Fruit fly (Drosophila melanogaster) whole organism, embryonic: ENCODE measurements around the gene CG17349.

Experiments
- Bdp1 ChIP-seq: fragments of 200-800 bp; sonication (Bioruptor generic); optimal IDR thresholded peaks from 3 replicates; lab custom pipeline; 2016; ENCODE audit warnings: missing biosample characterization, missing genetic modification characterization
- Blimp-1 ChIP-seq: fragments of 200-800 bp; sonication (Bioruptor generic); optimal IDR thresholded peaks from 3 replicates; lab custom pipeline; 2018; ENCODE audit warnings: missing biosample characterization, missing genetic modification characterization, mild to moderate bottlenecking, moderate library complexity, missing genetic modification reagents
- CG12942 ChIP-seq: fragments of 200-800 bp; sonication (Bioruptor generic); optimal IDR thresholded peaks from 3 replicates; lab custom pipeline; 2016; ENCODE audit warnings: missing biosample characterization, missing genetic modification characterization
- CG15479 ChIP-seq: fragments of 200-800 bp; sonication (Bioruptor generic); optimal IDR thresholded peaks from 3 replicates; lab custom pipeline; 2019; ENCODE audit warnings: missing biosample characterization, mild to moderate bottlenecking, missing genetic modification characterization, moderate library complexity
- CG17568 ChIP-seq: fragments of 200-800 bp; sonication (Bioruptor generic); optimal IDR thresholded peaks from 2 replicates; lab custom pipeline; 2018; ENCODE audit warnings: missing biosample characterization, mild to moderate bottlenecking, missing genetic modification characterization, moderate library complexity
- CG2129 ChIP-seq: fragments of 200-800 bp; sonication (Bioruptor generic); IDR thresholded peaks from 2 replicates; pipeline ENCODE4 v1.3.6; 2022; ENCODE audit warnings: missing biosample characterization, missing genetic modification characterization; ENCODE audit not compliant: partially characterized antibody
- CG2199 ChIP-seq: fragments of 200-800 bp; sonication (Bioruptor generic); IDR thresholded peaks from 3 replicates; pipeline ENCODE4 v1.3.6; 2022; ENCODE audit warnings: missing biosample characterization, missing genetic modification characterization
- CG5245 ChIP-seq: fragments of 200-800 bp; sonication (Bioruptor generic); optimal IDR thresholded peaks from 3 replicates; lab custom pipeline; 2016; ENCODE audit warnings: missing biosample characterization, missing genetic modification characterization
- CG5953 ChIP-seq: fragments of 200-800 bp; sonication (Bioruptor generic); IDR thresholded peaks from 2 replicates; pipeline ENCODE4 v1.3.6; 2022; ENCODE audit warnings: missing biosample characterization, missing genetic modification characterization
- CG6791 ChIP-seq: fragments of 200-800 bp; sonication (Bioruptor generic); IDR thresholded peaks from 3 replicates; pipeline ENCODE4 v1.3.6; 2022; ENCODE audit warnings: missing biosample characterization, missing genetic modification characterization; ENCODE audit not compliant: partially characterized antibody
- CG7271 ChIP-seq: fragments of 200-800 bp; sonication (Bioruptor generic); optimal IDR thresholded peaks from 2 replicates; lab custom pipeline; 2018; ENCODE audit warnings: missing biosample characterization, mild to moderate bottlenecking, missing genetic modification characterization, moderate library complexity
- CG7928 ChIP-seq: fragments of 200-800 bp; sonication (Bioruptor generic); optimal IDR thresholded peaks from 2 replicates; lab custom pipeline; 2017; ENCODE audit warnings: missing biosample characterization, mild to moderate bottlenecking, missing genetic modification characterization
- CG8944 ChIP-seq: fragments of 200-800 bp; sonication (Bioruptor generic); optimal IDR thresholded peaks from 3 replicates; lab custom pipeline; 2016; ENCODE audit warnings: missing biosample characterization, missing genetic modification characterization
- CoRest ChIP-seq: fragments of 200-800 bp; sonication (Bioruptor generic); optimal IDR thresholded peaks from 3 replicates; lab custom pipeline; 2018; ENCODE audit warnings: missing biosample characterization, mild to moderate bottlenecking, missing genetic modification characterization, moderate library complexity
- D ChIP-seq, 2 experiments: fragments of 200-800 bp in 1 of 2; fragments of >200 bp in 1 of 2; sonication (Bioruptor generic) in 1 of 2; optimal IDR thresholded peaks; 2 replicates in 1 of 2; 3 replicates in 1 of 2; lab custom pipeline; 2017; ENCODE audit warnings: mild to moderate bottlenecking in 1 of 2, missing biosample characterization in 1 of 2, missing genetic modification characterization in 1 of 2, missing genetic modification reagents in 1 of 2
- Ets65A ChIP-seq: fragments of 200-800 bp; sonication (Bioruptor generic); peaks from one replicate; lab custom pipeline; 2016; ENCODE audit warnings: missing biosample characterization, missing genetic modification characterization
- HHEX ChIP-seq: fragments of 200-800 bp; sonication (Bioruptor generic); optimal IDR thresholded peaks from 3 replicates; lab custom pipeline; 2017; ENCODE audit warnings: missing biosample characterization, mild to moderate bottlenecking, missing genetic modification characterization, missing genetic modification reagents
- Kr ChIP-seq: fragments of 200-800 bp; sonication (Bioruptor generic); optimal IDR thresholded peaks from 2 replicates; lab custom pipeline; 2017; ENCODE audit warnings: missing biosample characterization, mild to moderate bottlenecking, missing genetic modification characterization
- Stat92E ChIP-seq, 3 experiments: fragments of >200 bp in 2 of 3; fragments of 200-800 bp in 1 of 3; sonication (Bioruptor generic) in 1 of 3; optimal IDR thresholded peaks; 2 replicates each; lab custom pipeline; 2017 to 2019; ENCODE audit warnings: missing biosample characterization in 3 of 3, missing genetic modification characterization in 3 of 3, mild to moderate bottlenecking in 1 of 3, moderate library complexity in 1 of 3
- Tbp ChIP-seq: fragments of >200 bp; optimal IDR thresholded peaks from 2 replicates; lab custom pipeline; 2018; ENCODE audit warnings: missing biosample characterization, missing genetic modification characterization
- abd-A ChIP-seq: fragments of 200-800 bp; sonication (Bioruptor generic); optimal IDR thresholded peaks from 3 replicates; lab custom pipeline; 2019; ENCODE audit warnings: missing biosample characterization, mild to moderate bottlenecking, missing genetic modification characterization, moderate library complexity
- cad ChIP-seq: fragments of >200 bp; optimal IDR thresholded peaks from 2 replicates; lab custom pipeline; 2017; ENCODE audit warnings: missing biosample characterization, missing genetic modification characterization
- chinmo ChIP-seq: fragments of 200-800 bp; sonication (Bioruptor generic); IDR thresholded peaks from 4 replicates; pipeline ENCODE4 v1.3.6; 2022; ENCODE audit warnings: missing biosample characterization, missing genetic modification characterization; ENCODE audit not compliant: partially characterized antibody
- emc ChIP-seq: fragments of 200-800 bp; sonication (Bioruptor generic); optimal IDR thresholded peaks from 2 replicates; lab custom pipeline; 2016; ENCODE audit warnings: missing biosample characterization, missing genetic modification characterization
- fd102C ChIP-seq: fragments of 200-800 bp; sonication (Bioruptor generic); optimal IDR thresholded peaks from 2 replicates; lab custom pipeline; 2018; ENCODE audit warnings: missing biosample characterization, mild to moderate bottlenecking, missing genetic modification characterization, moderate library complexity
- fru ChIP-seq: fragments of >200 bp; optimal IDR thresholded peaks from 2 replicates; lab custom pipeline; 2017
- grn ChIP-seq: fragments of 200-800 bp; sonication (Bioruptor generic); optimal IDR thresholded peaks from 3 replicates; lab custom pipeline; 2017; ENCODE audit warnings: missing biosample characterization, missing genetic modification characterization
- kni ChIP-seq: fragments of 200-800 bp; sonication (Bioruptor generic); optimal IDR thresholded peaks from 3 replicates; lab custom pipeline; 2017; ENCODE audit warnings: mild to moderate bottlenecking, missing biosample characterization, missing genetic modification reagents, missing genetic modification characterization
- sens ChIP-seq: fragments of 200-800 bp; sonication (Bioruptor generic); peaks from one replicate; lab custom pipeline; 2016; ENCODE audit warnings: missing biosample characterization, missing genetic modification characterization
- tgo ChIP-seq: fragments of 200-800 bp; sonication (Bioruptor generic); IDR thresholded peaks from 3 replicates; pipeline ENCODE4 v1.3.6; 2022; ENCODE audit warnings: missing biosample characterization, missing genetic modification characterization
- tll ChIP-seq, 2 experiments: fragments of 200-800 bp in 1 of 2; fragments of >200 bp in 1 of 2; sonication (Bioruptor generic) in 1 of 2; optimal IDR thresholded peaks; 2 replicates each; lab custom pipeline; 2017 to 2019; ENCODE audit warnings: missing biosample characterization in 2 of 2, missing genetic modification characterization in 2 of 2, mild to moderate bottlenecking in 1 of 2, moderate library complexity in 1 of 2
- twi ChIP-seq: fragments of 200-800 bp; optimal IDR thresholded peaks from 2 replicates; lab custom pipeline; 2019; ENCODE audit warnings: missing biosample characterization, mild to moderate bottlenecking, missing genetic modification characterization, moderate library complexity
- wek ChIP-seq: fragments of 200-800 bp; sonication (Bioruptor generic); optimal IDR thresholded peaks from 3 replicates; lab custom pipeline; 2018; ENCODE audit warnings: missing biosample characterization, mild to moderate bottlenecking, missing genetic modification characterization, moderate library complexity
- z ChIP-seq: fragments of 200-800 bp; sonication (Bioruptor generic); IDR thresholded peaks from 3 replicates; pipeline ENCODE4 v1.3.6; 2022; ENCODE audit warnings: missing biosample characterization, missing genetic modification characterization
- zen ChIP-seq: fragments of 200-800 bp; sonication (Bioruptor generic); optimal IDR thresholded peaks from 3 replicates; lab custom pipeline; 2018; ENCODE audit warnings: missing biosample characterization, mild to moderate bottlenecking, missing genetic modification characterization, moderate library complexity

The CG17349 gene

dm6 chr2L:19337971-19338732 lies 32.1 kb upstream of the CG17349 start (continued):
- TF ChIP-seq CG7271 (tag; lab: Kevin White, UChicago), result peak; percentile 43
- TF ChIP-seq abd-A (tag; lab: Kevin White, UChicago), result peak; percentile 6
- no peak for TF ChIP-seq CoRest
- TF ChIP-seq tgo, result no peak
- TF ChIP-seq D (optimal IDR thresholded peaks at IDR 0.05; lab: Kevin White, UChicago), result peak; percentile 78
- TF ChIP-seq D (GFP tag; optimal IDR thresholded peaks at IDR 0.05; lab: Kevin White, UChicago), result no peak

- TF ChIP-seq grn (GFP tag; lab: Kevin White, UChicago), result peak; percentile 46
- peak; percentile 70 for TF ChIP-seq cad (GFP tag; lab: Kevin White, UChicago)
- TF ChIP-seq D (optimal IDR thresholded peaks at IDR 0.05; lab: Kevin White, UChicago), result peak; percentile 94
- no peak for TF ChIP-seq D (GFP tag; optimal IDR thresholded peaks at IDR 0.05; lab: Kevin White, UChicago)
- TF ChIP-seq Kr (GFP tag; lab: Kevin White, UChicago), result peak; percentile 54
- TF ChIP-seq wek (GFP tag; lab: Kevin White, UChicago), result no peak
- TF ChIP-seq zen, result peak; percentile 59
- TF ChIP-seq CG2129 (GFP tag; lab: Robert Waterston, UW), result no peak
These were observed 31.2 kb upstream of the CG17349 start for dm6 chr2L:19339023-19339422.

DNA sequence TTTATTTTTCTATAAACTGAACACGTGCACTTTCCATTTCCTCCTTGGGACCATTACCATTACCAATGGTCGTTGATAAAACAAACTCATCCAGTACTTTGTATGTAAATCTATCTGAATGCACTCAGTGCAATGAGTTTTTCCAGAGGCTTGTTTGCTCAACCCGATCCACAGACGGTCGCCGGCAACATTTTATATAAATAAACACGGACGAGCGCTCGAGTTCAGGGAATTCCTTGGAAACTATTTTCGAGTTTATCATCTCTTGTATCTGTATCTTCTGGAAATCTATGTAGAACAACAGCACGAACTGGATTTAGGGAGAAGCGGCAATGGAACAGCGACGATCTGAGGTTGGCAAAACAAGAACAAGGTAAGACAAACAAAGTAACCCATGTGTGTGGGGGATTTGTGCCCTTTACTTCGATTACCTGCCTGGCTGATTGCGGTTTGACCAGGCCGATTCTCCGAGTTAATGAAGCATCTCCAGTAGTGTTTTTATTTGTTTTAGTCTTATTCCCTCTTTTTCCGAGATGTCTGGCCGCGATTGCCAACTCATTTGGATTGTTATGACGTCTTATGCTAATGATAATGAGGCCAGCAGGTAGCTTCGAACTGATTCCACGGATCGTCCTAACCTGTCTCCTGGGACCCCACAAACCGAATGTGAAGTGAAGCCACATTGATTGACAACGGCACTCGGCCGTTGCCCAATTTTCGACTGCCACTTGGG lies 29.0 kb upstream of the CG17349 start:
- TF ChIP-seq CG8944 (GFP tag; lab: Kevin White, UChicago), result no peak
- no peak for TF ChIP-seq CG17568
- no peak for TF ChIP-seq fru (lab: Kevin White, UChicago)
- TF ChIP-seq Tbp (GFP tag; lab: Kevin White, UChicago), result no peak
- TF ChIP-seq Kr (GFP tag; lab: Kevin White, UChicago), result peak; percentile 60
- peak; percentile 99 for TF ChIP-seq zen
- TF ChIP-seq Ets65A (GFP tag; lab: Kevin White, UChicago), result peak; percentile 10
- TF ChIP-seq Bdp1 (GFP tag; lab: Kevin White, UChicago), result no peak
- peak; percentile 52 for TF ChIP-seq grn (GFP tag; lab: Kevin White, UChicago)
- peak; percentile 31 for TF ChIP-seq Blimp-1 (GFP tag; lab: Kevin White, UChicago)
- TF ChIP-seq CG5953 (GFP tag; lab: Robert Waterston, UW), result no peak
- TF ChIP-seq emc (GFP tag; lab: Kevin White, UChicago), result no peak
- TF ChIP-seq CG7928, result no peak
- TF ChIP-seq fd102C (GFP tag; lab: Kevin White, UChicago), result peak; percentile 34
- no peak for TF ChIP-seq CG12942 (GFP tag; lab: Kevin White, UChicago)
- TF ChIP-seq HHEX, result no peak
- TF ChIP-seq CG2199 (GFP tag; lab: Robert Waterston, UW), result 0 out of 3 replicates have a peak, but pooled peaks have one; percentile 53
- peak in 1 of 3 experiments; percentile 96 for TF ChIP-seq Stat92E (GFP tag; optimal IDR thresholded peaks at IDR 0.05; lab: Kevin White, UChicago)
- no peak for TF ChIP-seq chinmo (GFP tag; lab: Robert Waterston, UW)
- TF ChIP-seq kni (GFP tag; lab: Kevin White, UChicago), result peak; percentile 58
- peak; percentile 71 for TF ChIP-seq CG15479 (GFP tag; lab: Kevin White, UChicago)
- TF ChIP-seq z (GFP tag; lab: Robert Waterston, UW), result peak; percentile 85
- TF ChIP-seq CG6791 (GFP tag; lab: Robert Waterston, UW), result 0 out of 3 replicates have a peak, but pooled peaks have one; percentile 28
- peak in 1 of 2 experiments; percentile 86 for TF ChIP-seq tll (GFP tag; optimal IDR thresholded peaks at IDR 0.05; lab: Kevin White, UChicago)
- TF ChIP-seq twi (tag; lab: Kevin White, UChicago), result peak; percentile 58
- peak; percentile 25 for TF ChIP-seq sens (GFP tag; lab: Kevin White, UChicago)
- no peak for TF ChIP-seq CG5245 (GFP tag; lab: Kevin White, UChicago)
